Fruit fly (Drosophila melanogaster): ENCODE measurements around the gene CG15210.

CG15210 gene

DNA sequence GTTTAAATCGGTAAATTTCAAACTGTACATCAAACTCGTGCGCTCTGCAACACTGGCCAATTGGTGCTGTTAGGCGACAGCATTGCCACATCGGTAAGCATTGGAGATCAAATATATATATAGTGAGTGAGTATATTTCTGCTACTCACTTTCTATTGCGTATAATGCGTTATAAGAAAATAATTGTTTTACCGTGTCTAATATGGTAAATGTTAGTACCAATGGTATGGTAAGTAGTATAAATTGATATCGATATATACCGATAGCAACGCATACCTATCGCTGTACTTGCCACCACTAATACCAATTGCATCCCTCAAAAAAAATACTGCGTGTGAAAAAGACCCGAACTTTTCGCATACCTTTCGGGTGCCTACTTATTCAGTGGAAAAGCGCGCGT is 18.3 kb downstream of the CG15210 start, which contains the start of the genes sofe and CG2186:
Gene sofe, minus strand, starts transcription at position 38 of the 400 bp plus-strand sequence.
Gene CG2186, plus strand, starts transcription at position 280 of the 400 bp plus-strand sequence.
- TF ChIP-seq cic (GFP tag; optimal IDR thresholded peaks at IDR 0.05) (no peak), ovo (GFP tag; optimal IDR thresholded peaks at IDR 0.05) (peak; percentile 92), CG12768 (GFP tag; optimal IDR thresholded peaks at IDR 0.05) (no peak), Mnt (GFP tag; optimal IDR thresholded peaks at IDR 0.05) (peak; percentile 63), pad (GFP tag; optimal IDR thresholded peaks at IDR 0.05) (peak; percentile 43), CG1620 (GFP tag; optimal IDR thresholded peaks at IDR 0.05) (peak; percentile 84), CG7101 (tag; optimal IDR thresholded peaks at IDR 0.05) (peak; percentile 77), Crg-1 (GFP tag; optimal IDR thresholded peaks at IDR 0.05) (peak; percentile 60), tj (GFP tag; optimal IDR thresholded peaks at IDR 0.05) (peak; percentile 35), CG11617 (GFP tag; optimal IDR thresholded peaks at IDR 0.05) (peak; percentile 5), CG14711 (tag; optimal IDR thresholded peaks at IDR 0.05) (peak; percentile 61), bab1 (GFP tag; optimal IDR thresholded peaks at IDR 0.05) (peak; percentile 73), toe (GFP tag; optimal IDR thresholded peaks at IDR 0.05) (peak; percentile 75), kay (GFP tag; ENCODE audit: borderline replicate concordance) (no peak)

DNA sequence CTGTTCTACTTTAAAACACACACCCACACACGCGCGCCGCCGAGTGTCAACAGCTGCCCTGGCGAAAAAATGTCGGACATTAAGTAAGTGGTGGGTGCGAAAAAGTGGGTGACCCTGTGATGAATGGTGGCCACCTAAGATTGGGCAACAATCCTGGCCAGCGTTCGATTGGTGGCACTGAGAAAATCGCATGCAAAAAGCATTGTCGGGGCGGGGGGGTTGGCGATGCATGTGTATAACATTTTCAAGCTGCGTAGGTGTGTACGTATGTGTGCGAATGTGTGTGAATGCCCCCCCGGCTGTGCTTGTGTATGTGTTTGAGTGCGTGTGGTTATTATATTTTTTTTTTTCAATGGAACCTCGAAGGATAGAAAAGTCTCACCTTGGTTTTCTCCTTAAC is 18.8 kb downstream of the CG15210 start:
- TF ChIP-seq Mnt (GFP tag; optimal IDR thresholded peaks at IDR 0.05) = peak; percentile 62
- no peak for TF ChIP-seq CG7101 (tag; optimal IDR thresholded peaks at IDR 0.05)

DNA sequence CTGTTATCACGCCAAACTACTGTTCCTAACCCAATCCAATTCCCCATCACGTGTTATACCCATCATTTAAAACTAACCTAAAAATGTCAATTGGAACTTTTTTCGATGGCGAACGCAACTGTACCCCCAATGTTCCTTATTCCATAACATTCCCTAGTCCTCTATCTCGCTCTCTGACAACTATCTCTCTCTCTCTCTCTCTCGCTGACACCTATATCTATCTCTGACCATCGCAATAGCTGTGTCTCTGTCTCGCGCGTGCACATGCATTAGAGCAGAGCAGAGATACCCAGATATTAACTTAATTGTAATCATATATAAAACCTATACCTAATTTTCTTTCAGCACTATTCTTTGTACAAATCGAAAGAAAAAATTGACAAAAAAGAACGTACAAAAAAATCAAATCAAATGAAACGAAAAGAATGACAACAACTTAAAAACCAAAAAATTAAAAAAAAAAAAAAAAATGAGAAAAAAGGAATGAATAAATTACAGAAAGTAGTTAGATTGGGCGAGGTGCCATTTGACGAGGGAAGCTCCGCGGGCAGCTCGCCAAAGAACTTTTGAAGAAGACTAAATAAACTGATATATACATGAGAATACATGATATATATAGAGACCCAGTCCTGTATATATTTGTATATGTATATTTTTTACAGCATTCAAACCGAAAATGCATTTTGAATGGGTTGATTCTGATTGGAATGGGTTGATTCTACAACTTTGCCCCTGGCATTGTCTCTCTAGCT is 26.7 kb downstream of the CG15210 start:
- no peak for TF ChIP-seq pad (GFP tag; optimal IDR thresholded peaks at IDR 0.05)
- no peak for TF ChIP-seq ovo (GFP tag; optimal IDR thresholded peaks at IDR 0.05)
- peak; percentile 78 for TF ChIP-seq kay (GFP tag; ENCODE audit: borderline replicate concordance)

DNA sequence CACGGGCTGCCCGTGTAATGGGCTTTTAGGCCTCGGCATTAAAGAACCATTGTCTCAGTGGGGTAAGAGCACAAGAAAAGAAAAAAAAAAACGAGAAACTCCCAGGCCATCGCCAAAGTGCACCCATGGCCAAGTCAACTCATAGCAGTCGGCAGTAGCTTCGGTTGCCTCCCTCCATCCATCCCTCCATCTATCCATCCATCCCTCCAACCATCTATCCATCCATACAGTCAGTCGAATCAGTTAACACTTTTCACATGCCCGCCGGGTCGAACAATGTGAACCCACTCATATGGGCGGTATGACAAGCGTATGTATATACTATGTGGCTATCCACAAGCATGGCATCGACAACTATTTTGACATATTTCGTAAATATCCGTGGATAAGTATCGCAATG is 28.7 kb downstream of the CG15210 start:
- TF ChIP-seq cnc (optimal IDR thresholded peaks at IDR 0.05) (no peak), CG12768 (GFP tag; optimal IDR thresholded peaks at IDR 0.05) (no peak), CG33017 (tag; optimal IDR thresholded peaks at IDR 0.05) (no peak), cic (GFP tag; optimal IDR thresholded peaks at IDR 0.05) (no peak), CG7045 (GFP tag; optimal IDR thresholded peaks at IDR 0.05) (no peak), CG1620 (GFP tag; optimal IDR thresholded peaks at IDR 0.05) (no peak), kay (GFP tag; ENCODE audit: borderline replicate concordance) (no peak), toe (GFP tag; optimal IDR thresholded peaks at IDR 0.05) (no peak), CG11617 (GFP tag; optimal IDR thresholded peaks at IDR 0.05) (no peak), tj (GFP tag; optimal IDR thresholded peaks at IDR 0.05) (no peak), CG7101 (tag; optimal IDR thresholded peaks at IDR 0.05) (no peak), CG5204 (GFP tag; optimal IDR thresholded peaks at IDR 0.05) (no peak), pad (GFP tag; optimal IDR thresholded peaks at IDR 0.05) (no peak), Clk (GFP tag; optimal IDR thresholded peaks at IDR 0.05) (no peak), ovo (GFP tag; optimal IDR thresholded peaks at IDR 0.05) (no peak), Crg-1 (GFP tag; optimal IDR thresholded peaks at IDR 0.05) (no peak), bab1 (GFP tag; optimal IDR thresholded peaks at IDR 0.05) (no peak), CG14711 (tag; optimal IDR thresholded peaks at IDR 0.05) (no peak)

DNA sequence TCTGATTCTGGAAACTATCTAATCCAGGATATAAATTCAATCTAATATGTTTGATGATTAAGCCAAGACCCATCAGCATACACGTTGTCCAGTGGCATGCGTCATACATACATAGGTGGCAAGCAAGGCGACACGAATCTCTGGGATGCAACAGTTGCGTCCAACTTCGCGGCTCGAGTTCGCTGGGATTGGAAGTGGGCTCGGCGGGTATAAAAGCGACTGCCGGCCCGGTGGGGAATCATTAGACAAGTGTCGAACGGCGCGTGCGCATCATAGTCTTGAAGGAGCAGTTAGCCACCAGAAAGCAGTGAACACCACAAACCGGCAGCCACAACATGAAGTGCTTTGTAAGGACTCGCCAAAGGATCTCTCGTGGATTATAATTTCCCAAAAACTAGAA is 30.0 kb downstream of the CG15210 start, which contains the start of gene CG2157:
Gene CG2157, plus strand, starts transcription at position 240 of the 400 bp plus-strand sequence.
- TF ChIP-seq Clk (GFP tag; optimal IDR thresholded peaks at IDR 0.05) (no peak), Hr96 (GFP tag; optimal IDR thresholded peaks at IDR 0.05) (no peak), cnc (optimal IDR thresholded peaks at IDR 0.05) (no peak)

DNA sequence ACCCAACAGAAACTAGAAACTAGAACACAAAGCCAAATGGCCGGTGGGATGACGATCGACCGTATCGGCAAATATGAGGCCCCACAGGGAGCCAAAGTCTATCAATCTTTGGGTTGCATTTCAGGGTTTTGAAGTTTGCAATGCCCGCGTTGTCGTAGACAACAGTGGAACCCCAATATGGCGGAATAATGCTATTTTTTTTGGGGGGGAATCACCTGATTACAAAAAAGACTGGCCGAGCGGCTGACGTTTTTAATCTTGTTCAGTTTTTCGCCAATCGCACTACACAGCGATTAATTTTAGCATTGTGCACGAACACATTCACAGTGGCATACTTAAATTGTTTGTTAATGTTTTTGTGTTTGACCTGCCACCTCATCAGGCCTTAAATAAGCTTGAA is 37.4 kb downstream of the CG15210 start:
- no peak for TF ChIP-seq CG7101 (tag; optimal IDR thresholded peaks at IDR 0.05)
- TF ChIP-seq CG1620 (GFP tag; optimal IDR thresholded peaks at IDR 0.05) = no peak
- no peak for TF ChIP-seq Hr96 (GFP tag; optimal IDR thresholded peaks at IDR 0.05)
- TF ChIP-seq Crg-1 (GFP tag; optimal IDR thresholded peaks at IDR 0.05) = no peak
- TF ChIP-seq CG7045 (GFP tag; optimal IDR thresholded peaks at IDR 0.05) = no peak
- no peak for TF ChIP-seq CG33017 (tag; optimal IDR thresholded peaks at IDR 0.05)
- TF ChIP-seq CG12768 (GFP tag; optimal IDR thresholded peaks at IDR 0.05) = no peak
- no peak for TF ChIP-seq CG5204 (GFP tag; optimal IDR thresholded peaks at IDR 0.05)
- TF ChIP-seq CG14711 (tag; optimal IDR thresholded peaks at IDR 0.05) = no peak
- TF ChIP-seq pad (GFP tag; optimal IDR thresholded peaks at IDR 0.05) = no peak
- no peak for TF ChIP-seq kay (GFP tag; ENCODE audit: borderline replicate concordance)
- TF ChIP-seq cic (GFP tag; optimal IDR thresholded peaks at IDR 0.05) = no peak

- TF ChIP-seq Hr96 (GFP tag; optimal IDR thresholded peaks at IDR 0.05) (peak; percentile 6), cnc (optimal IDR thresholded peaks at IDR 0.05) (no peak), CG7045 (GFP tag; optimal IDR thresholded peaks at IDR 0.05) (peak; percentile 14), cic (GFP tag; optimal IDR thresholded peaks at IDR 0.05) (peak; percentile 1), bab1 (GFP tag; optimal IDR thresholded peaks at IDR 0.05) (peak; percentile 82), tj (GFP tag; optimal IDR thresholded peaks at IDR 0.05) (peak; percentile 99), CG11617 (GFP tag; optimal IDR thresholded peaks at IDR 0.05) (peak; percentile 36), CG33017 (tag; optimal IDR thresholded peaks at IDR 0.05) (peak; percentile 38), toe (GFP tag; optimal IDR thresholded peaks at IDR 0.05) (no peak), pad (GFP tag; optimal IDR thresholded peaks at IDR 0.05) (no peak), Crg-1 (GFP tag; optimal IDR thresholded peaks at IDR 0.05) (no peak), CG1620 (GFP tag; optimal IDR thresholded peaks at IDR 0.05) (no peak), Clk (GFP tag; optimal IDR thresholded peaks at IDR 0.05) (no peak), CG5204 (GFP tag; optimal IDR thresholded peaks at IDR 0.05) (no peak), kay (GFP tag; ENCODE audit: borderline replicate concordance) (no peak), ovo (GFP tag; optimal IDR thresholded peaks at IDR 0.05) (peak; percentile 71), CG7101 (tag; optimal IDR thresholded peaks at IDR 0.05) (peak; percentile 39), Mnt (GFP tag; optimal IDR thresholded peaks at IDR 0.05) (peak; percentile 0), CG12768 (GFP tag; optimal IDR thresholded peaks at IDR 0.05) (no peak), CG14711 (tag; optimal IDR thresholded peaks at IDR 0.05) (peak; percentile 34)
Observed at dm6 chrX:10877087-10877935, 38.3 kb downstream of the CG15210 start, which contains the start of gene CG1637. Gene CG1637 (minus strand): TSS chrX:10877893.
